Fruit fly (Drosophila melanogaster): ENCODE data around the gene Fer2LCH.

DNA sequence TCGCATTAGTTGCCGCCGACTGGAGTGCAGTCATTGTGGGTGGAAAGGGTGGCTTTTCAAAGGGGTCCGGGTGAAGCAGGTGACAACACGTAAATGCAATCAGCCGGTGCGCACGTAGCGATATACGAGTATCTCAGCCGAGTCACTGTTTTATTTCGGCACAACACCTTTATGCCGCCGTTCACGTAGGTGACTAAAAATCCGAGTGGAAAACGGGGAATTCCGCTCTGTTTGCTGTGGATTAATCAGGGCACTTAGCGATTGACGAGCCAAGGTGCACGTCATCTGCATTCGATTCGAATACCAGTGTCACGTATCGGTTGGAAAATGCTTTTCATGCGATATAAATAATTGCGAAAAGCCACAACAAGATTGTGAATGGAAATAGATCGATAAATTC is 18.9 kb downstream of the Fer2LCH start:
- no peak for TF ChIP-seq psq (optimal IDR thresholded peaks at IDR 0.05)
- TF ChIP-seq Sin3A (optimal IDR thresholded peaks at IDR 0.05): no peak

Data from Kc167 (cell line).